Worm (Caenorhabditis elegans) whole organism, mixed stage, embryonic: ENCODE measurements around the gene M03F4.6.

Experiments
- M03D4.4 ChIP-seq: sonication (generic microtip); optimal IDR thresholded peaks from 2 replicates; lab custom pipeline; 2017; ENCODE audit warnings: mild to moderate bottlenecking, missing genetic modification characterization, missing compliant biosample characterization
- bed-3 ChIP-seq: fragments of 200-800 bp; sonication (Bioruptor generic); optimal IDR thresholded peaks from 3 replicates; lab custom pipeline; 2018; ENCODE audit warnings: mild to moderate bottlenecking, missing genetic modification characterization, moderate library complexity, missing compliant biosample characterization
- blmp-1 ChIP-seq: fragments of 150-350 bp; optimal IDR thresholded peaks from 2 replicates; lab custom pipeline; 2014; ENCODE audit warnings: missing biosample characterization, missing genetic modification characterization
- ceh-39 ChIP-seq: fragments of 150-350 bp; optimal IDR thresholded peaks from 2 replicates; lab custom pipeline; 2014; ENCODE audit warnings: missing biosample characterization, missing genetic modification characterization
- ceh-43 ChIP-seq: fragments of 200-800 bp; sonication (Bioruptor generic); optimal IDR thresholded peaks from 2 replicates; lab custom pipeline; 2018; ENCODE audit warnings: mild to moderate bottlenecking, missing genetic modification characterization, moderate library complexity, missing compliant biosample characterization
- ceh-83 ChIP-seq: fragments of 200-800 bp; sonication (Bioruptor generic); optimal IDR thresholded peaks from 2 replicates; lab custom pipeline; 2018; ENCODE audit warnings: mild to moderate bottlenecking, missing genetic modification characterization, missing compliant biosample characterization
- ces-1 ChIP-seq: fragments of 150-350 bp; optimal IDR thresholded peaks from 2 replicates; lab custom pipeline; 2014; ENCODE audit warnings: missing biosample characterization, missing genetic modification reagents, missing genetic modification characterization
- cnd-1 ChIP-seq: fragments of 200-800 bp; sonication (Bioruptor generic); optimal IDR thresholded peaks from 2 replicates; lab custom pipeline; 2018; ENCODE audit warnings: mild to moderate bottlenecking, missing genetic modification characterization, missing compliant biosample characterization
- drap-1 ChIP-seq: fragments of 200-800 bp; sonication (Bioruptor generic); optimal IDR thresholded peaks from 3 replicates; lab custom pipeline; 2018; ENCODE audit warnings: mild to moderate bottlenecking, missing genetic modification characterization, missing compliant biosample characterization
- elt-1 ChIP-seq: sonication (generic microtip); optimal IDR thresholded peaks from 2 replicates; lab custom pipeline; 2017; ENCODE audit warnings: missing genetic modification characterization, mild to moderate bottlenecking, missing compliant biosample characterization, antibody characterized with exemption, moderate library complexity, borderline replicate concordance; ENCODE audit not compliant: insufficient read depth
- elt-3 ChIP-seq: fragments of 150-350 bp; optimal IDR thresholded peaks from 2 replicates; lab custom pipeline; 2014; ENCODE audit warnings: missing biosample characterization, missing genetic modification characterization
- flh-1 ChIP-seq: fragments of 200-800 bp; sonication (Bioruptor generic); optimal IDR thresholded peaks from 2 replicates; lab custom pipeline; 2018; ENCODE audit warnings: mild to moderate bottlenecking, missing genetic modification characterization, moderate library complexity, missing compliant biosample characterization
- ham-2 ChIP-seq: fragments of 200-800 bp; sonication (Bioruptor generic); optimal IDR thresholded peaks from 2 replicates; lab custom pipeline; 2018; ENCODE audit warnings: mild to moderate bottlenecking, missing genetic modification characterization, missing compliant biosample characterization
- hlh-1 ChIP-seq: fragments of 150-350 bp; optimal IDR thresholded peaks from 2 replicates; lab custom pipeline; 2014; ENCODE audit warnings: missing biosample characterization, missing genetic modification reagents, missing genetic modification characterization
- lin-13 ChIP-seq: fragments of 150-350 bp; optimal IDR thresholded peaks from 2 replicates; lab custom pipeline; 2014; ENCODE audit warnings: missing biosample characterization, missing genetic modification characterization
- lin-32 ChIP-seq: fragments of 200-800 bp; sonication (Bioruptor generic); optimal IDR thresholded peaks from 2 replicates; lab custom pipeline; 2018; ENCODE audit warnings: mild to moderate bottlenecking, missing genetic modification characterization, missing compliant biosample characterization
- lsy-2 ChIP-seq: fragments of 150-350 bp; optimal IDR thresholded peaks from 2 replicates; lab custom pipeline; 2014; ENCODE audit warnings: missing biosample characterization, missing genetic modification characterization
- mab-5 ChIP-seq: fragments of 150-350 bp; optimal IDR thresholded peaks from 2 replicates; lab custom pipeline; 2014; ENCODE audit warnings: missing biosample characterization, missing genetic modification characterization
- mep-1 ChIP-seq: fragments of 150-350 bp; optimal IDR thresholded peaks from 2 replicates; lab custom pipeline; 2017; ENCODE audit warnings: missing biosample characterization, missing genetic modification reagents, missing genetic modification characterization, inconsistent platforms
- mls-2 ChIP-seq: sonication (generic microtip); optimal IDR thresholded peaks from 2 replicates; lab custom pipeline; 2016; ENCODE audit warnings: mild to moderate bottlenecking, missing genetic modification characterization, moderate library complexity, missing compliant biosample characterization
- nhr-12 ChIP-seq: fragments of 150-350 bp; optimal IDR thresholded peaks from 2 replicates; lab custom pipeline; 2014; ENCODE audit warnings: missing biosample characterization, missing genetic modification characterization
- nhr-2 ChIP-seq: fragments of 150-350 bp; optimal IDR thresholded peaks from 2 replicates; lab custom pipeline; 2014; ENCODE audit warnings: missing biosample characterization, missing genetic modification characterization
- nhr-28 ChIP-seq: fragments of 150-350 bp; optimal IDR thresholded peaks from 2 replicates; lab custom pipeline; 2014; ENCODE audit warnings: missing biosample characterization, missing genetic modification characterization
- nhr-76 ChIP-seq: sonication (generic microtip); optimal IDR thresholded peaks from 2 replicates; lab custom pipeline; 2017; ENCODE audit warnings: missing biosample characterization, missing genetic modification characterization
- pha-4 ChIP-seq: fragments of 150-350 bp; optimal IDR thresholded peaks from 2 replicates; lab custom pipeline; 2018; ENCODE audit warnings: missing biosample characterization, missing genetic modification reagents, missing genetic modification characterization
- sem-2 ChIP-seq: fragments of 200-800 bp; sonication (Bioruptor generic); optimal IDR thresholded peaks from 2 replicates; lab custom pipeline; 2018; ENCODE audit warnings: mild to moderate bottlenecking, missing genetic modification characterization, missing compliant biosample characterization
- snpc-4 ChIP-seq: fragments of 150-350 bp; optimal IDR thresholded peaks from 2 replicates; lab custom pipeline; 2014; ENCODE audit warnings: missing biosample characterization, missing genetic modification characterization
- sptf-1 ChIP-seq: sonication (generic microtip); optimal IDR thresholded peaks from 2 replicates; lab custom pipeline; 2017; ENCODE audit warnings: mild to moderate bottlenecking, missing genetic modification characterization, moderate library complexity, missing compliant biosample characterization
- tbx-8 ChIP-seq: fragments of 200-800 bp; sonication (Bioruptor generic); optimal IDR thresholded peaks from 2 replicates; lab custom pipeline; 2018; ENCODE audit warnings: mild to moderate bottlenecking, missing genetic modification characterization, moderate library complexity, missing compliant biosample characterization
- unc-120 ChIP-seq: sonication (generic microtip); optimal IDR thresholded peaks from 2 replicates; lab custom pipeline; 2017; ENCODE audit warnings: missing genetic modification characterization, missing compliant biosample characterization; ENCODE audit not compliant: poor library complexity, severe bottlenecking
- unc-39 ChIP-seq: fragments of 150-350 bp; optimal IDR thresholded peaks from 2 replicates; lab custom pipeline; 2014; ENCODE audit warnings: missing biosample characterization, missing genetic modification characterization
- unc-62 ChIP-seq: fragments of 150-350 bp; optimal IDR thresholded peaks from 2 replicates; lab custom pipeline; 2014; ENCODE audit warnings: missing biosample characterization, missing genetic modification reagents, missing genetic modification characterization
- zip-8 ChIP-seq: fragments of 150-350 bp; optimal IDR thresholded peaks from 2 replicates; lab custom pipeline; 2014; ENCODE audit warnings: missing biosample characterization, missing genetic modification characterization
- ztf-11 ChIP-seq: fragments of 150-350 bp; optimal IDR thresholded peaks from 2 replicates; lab custom pipeline; 2014; ENCODE audit warnings: missing biosample characterization, missing genetic modification characterization

The M03F4.6 gene

ce11 chrX:4929657-4930056 lies 39.5 kb downstream of the M03F4.6 start, which contains the start of gene mct-4:
TSS of gene mct-4 (minus strand) at chrX:4929757.
- TF ChIP-seq ceh-83 (no peak), nhr-28 (tag; lab: Kevin White, UChicago) (no peak), blmp-1 (tag; lab: Kevin White, UChicago) (no peak), ces-1 (GFP tag; lab: Kevin White, UChicago) (no peak), snpc-4 (no peak), ceh-43 (GFP tag; lab: Kevin White, UChicago) (no peak), flh-1 (GFP tag; lab: Kevin White, UChicago) (no peak), nhr-76 (no peak), lin-13 (tag; lab: Kevin White, UChicago) (no peak), pha-4 (no peak)

ce11 chrX:4928118-4928517 lies 41.0 kb downstream of the M03F4.6 start:
- no peak for TF ChIP-seq ceh-83
- no peak for TF ChIP-seq sem-2 (GFP tag; lab: Kevin White, UChicago)
- no peak for TF ChIP-seq hlh-1
- no peak for TF ChIP-seq mep-1 (tag; lab: Kevin White, UChicago)
- no peak for TF ChIP-seq elt-3
- TF ChIP-seq snpc-4 = no peak
- no peak for TF ChIP-seq mab-5 (tag; lab: Kevin White, UChicago)
- TF ChIP-seq ztf-11 = no peak
- no peak for TF ChIP-seq ceh-39 (tag; lab: Kevin White, UChicago)
- no peak for TF ChIP-seq flh-1 (GFP tag; lab: Kevin White, UChicago)
- no peak for TF ChIP-seq lin-13 (tag; lab: Kevin White, UChicago)
- no peak for TF ChIP-seq nhr-28 (tag; lab: Kevin White, UChicago)
- no peak for TF ChIP-seq ces-1 (GFP tag; lab: Kevin White, UChicago)
- no peak for TF ChIP-seq unc-39 (tag; lab: Kevin White, UChicago)
- no peak for TF ChIP-seq nhr-2 (tag; lab: Kevin White, UChicago)
- TF ChIP-seq blmp-1 (tag; lab: Kevin White, UChicago) = no peak
- TF ChIP-seq nhr-12 (tag; lab: Kevin White, UChicago) = no peak
- TF ChIP-seq unc-62 = no peak
- TF ChIP-seq unc-120 (tag; lab: Kevin White, UChicago) = no peak
- TF ChIP-seq, all 35 proteins: peak for 0

- TF ChIP-seq ceh-39 (tag; lab: Kevin White, UChicago) (no peak), sptf-1 (no peak), elt-1 (no peak), mls-2 (tag; lab: Kevin White, UChicago) (no peak), lsy-2 (no peak), mep-1 (tag; lab: Kevin White, UChicago) (no peak)
- TF ChIP-seq, all 35 proteins: peak for 0
These were observed 48.1 kb downstream of the M03F4.6 start, which contains the start of gene K05B2.4 for ce11 chrX:4920942-4921540. TSS of gene K05B2.4 (minus strand) at chrX:4920992.

ce11 chrX:4915879-4916278 lies 53.2 kb downstream of the M03F4.6 start, which contains the start of gene ifa-4:
TSS of gene ifa-4 (minus strand) at chrX:4915979.
- no peak for TF ChIP-seq lsy-2
- TF ChIP-seq nhr-2 (tag; lab: Kevin White, UChicago) = no peak
- TF ChIP-seq sptf-1 = no peak
- no peak for TF ChIP-seq elt-1
- no peak for TF ChIP-seq ztf-11
- TF ChIP-seq cnd-1 (tag; lab: Kevin White, UChicago) = no peak
- TF ChIP-seq elt-3 = no peak
- TF ChIP-seq pha-4 = no peak
- no peak for TF ChIP-seq nhr-76
- TF ChIP-seq hlh-1 = no peak
- no peak for TF ChIP-seq unc-120 (tag; lab: Kevin White, UChicago)
- TF ChIP-seq M03D4.4 (tag; lab: Kevin White, UChicago) = no peak
- TF ChIP-seq bed-3 (GFP tag; lab: Kevin White, UChicago) = no peak
- TF ChIP-seq ceh-39 (tag; lab: Kevin White, UChicago) = no peak
- TF ChIP-seq lin-32 (GFP tag; lab: Kevin White, UChicago) = no peak
- no peak for TF ChIP-seq nhr-12 (tag; lab: Kevin White, UChicago)
- TF ChIP-seq ceh-43 (GFP tag; lab: Kevin White, UChicago) = no peak

- TF ChIP-seq ham-2 (GFP tag; lab: Kevin White, UChicago) (no peak), unc-120 (tag; lab: Kevin White, UChicago) (no peak), nhr-2 (tag; lab: Kevin White, UChicago) (no peak), mls-2 (tag; lab: Kevin White, UChicago) (no peak), cnd-1 (tag; lab: Kevin White, UChicago) (no peak), snpc-4 (no peak), tbx-8 (GFP tag; lab: Kevin White, UChicago) (no peak), mep-1 (tag; lab: Kevin White, UChicago) (no peak), blmp-1 (tag; lab: Kevin White, UChicago) (no peak), drap-1 (no peak), ceh-83 (no peak), zip-8 (no peak), unc-62 (no peak), lsy-2 (no peak), elt-3 (no peak), ztf-11 (no peak), mab-5 (tag; lab: Kevin White, UChicago) (no peak)
These were observed 54.7 kb downstream of the M03F4.6 start for ce11 chrX:4914464-4914863.
